Worm (Caenorhabditis elegans) whole organism, L2 larva: ENCODE data around the gene cpr-5.

Experiments
- R02D3.7 ChIP-seq: fragments of 150-350 bp; optimal IDR thresholded peaks from 2 replicates; lab custom pipeline; 2014; ENCODE audit warnings: missing biosample characterization, missing genetic modification characterization
- gmeb-1 ChIP-seq: fragments of 150-350 bp; optimal IDR thresholded peaks from 2 replicates; lab custom pipeline; 2014; ENCODE audit warnings: missing biosample characterization, missing genetic modification characterization
- lin-11 ChIP-seq: fragments of 150-350 bp; sonication (generic microtip); optimal IDR thresholded peaks from 2 replicates; lab custom pipeline; 2014; ENCODE audit warnings: missing biosample characterization, missing genetic modification characterization, inconsistent platforms, mixed read lengths
- mdl-1 ChIP-seq, 2 experiments: fragments of 150-350 bp in 1 of 2; sonication (generic microtip) in 1 of 2; optimal IDR thresholded peaks; 2 replicates each; lab custom pipeline; 2017; ENCODE audit warnings: missing biosample characterization in 2 of 2, missing genetic modification characterization in 2 of 2
- nhr-12 ChIP-seq: fragments of 150-350 bp; optimal IDR thresholded peaks from 2 replicates; lab custom pipeline; 2014; ENCODE audit warnings: missing biosample characterization, missing genetic modification characterization
- nhr-23 ChIP-seq: fragments of 150-350 bp; optimal IDR thresholded peaks from 2 replicates; lab custom pipeline; 2014; ENCODE audit warnings: missing biosample characterization, missing genetic modification reagents, missing genetic modification characterization
- nhr-237 ChIP-seq: fragments of 150-350 bp; optimal IDR thresholded peaks from 2 replicates; lab custom pipeline; 2014; ENCODE audit warnings: missing biosample characterization, missing genetic modification characterization
- sma-3 ChIP-seq: sonication (generic microtip); optimal IDR thresholded peaks from 2 replicates; lab custom pipeline; 2016; ENCODE audit warnings: missing genetic modification reagents, missing genetic modification characterization, missing compliant biosample characterization
- snpc-4 ChIP-seq: fragments of 150-350 bp; optimal IDR thresholded peaks from 2 replicates; lab custom pipeline; 2014; ENCODE audit warnings: missing biosample characterization, missing genetic modification characterization
- zag-1 ChIP-seq: fragments of 150-350 bp; optimal IDR thresholded peaks from 2 replicates; lab custom pipeline; 2014; ENCODE audit warnings: missing biosample characterization, missing genetic modification characterization

DNA sequence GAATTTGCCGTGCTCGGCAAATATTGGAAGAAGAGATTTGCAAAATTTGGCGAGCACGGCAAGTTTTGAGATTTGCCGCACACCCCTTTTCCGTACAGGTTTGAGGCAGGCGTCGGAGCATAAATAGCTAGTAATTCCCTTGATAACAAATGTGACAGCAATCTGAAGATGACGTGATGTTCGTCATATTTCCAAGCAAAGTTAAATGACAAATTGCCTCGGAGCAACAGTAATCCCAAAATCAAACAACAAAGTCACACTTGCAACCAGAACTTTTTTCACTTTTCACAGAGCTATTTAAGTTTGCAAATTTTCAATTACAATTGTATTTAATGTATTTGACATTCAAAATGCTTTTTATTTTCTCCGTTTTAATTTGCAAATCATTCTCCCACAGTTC is 45.4 kb upstream of the cpr-5 start, which contains the start of gene F25A2.1:
- no peak for TF ChIP-seq nhr-12
- TF ChIP-seq gmeb-1 (tag; lab: Kevin White, UChicago) = no peak
- no peak for TF ChIP-seq zag-1
- TF ChIP-seq sma-3 (GFP tag; lab: Kevin White, UChicago) = no peak
- TF ChIP-seq mdl-1 (tag; optimal IDR thresholded peaks at IDR 0.05; lab: Kevin White, UChicago) = no peak
- no peak for TF ChIP-seq nhr-23 (tag; lab: Kevin White, UChicago)
- no peak for TF ChIP-seq lin-11
- TF ChIP-seq R02D3.7 (tag; lab: Kevin White, UChicago) = no peak
- no peak for TF ChIP-seq snpc-4 (tag; lab: Kevin White, UChicago)
- TF ChIP-seq nhr-237 (tag; lab: Kevin White, UChicago) = no peak
